Worm (Caenorhabditis elegans): ENCODE results near the gene F53A9.6.

DNA sequence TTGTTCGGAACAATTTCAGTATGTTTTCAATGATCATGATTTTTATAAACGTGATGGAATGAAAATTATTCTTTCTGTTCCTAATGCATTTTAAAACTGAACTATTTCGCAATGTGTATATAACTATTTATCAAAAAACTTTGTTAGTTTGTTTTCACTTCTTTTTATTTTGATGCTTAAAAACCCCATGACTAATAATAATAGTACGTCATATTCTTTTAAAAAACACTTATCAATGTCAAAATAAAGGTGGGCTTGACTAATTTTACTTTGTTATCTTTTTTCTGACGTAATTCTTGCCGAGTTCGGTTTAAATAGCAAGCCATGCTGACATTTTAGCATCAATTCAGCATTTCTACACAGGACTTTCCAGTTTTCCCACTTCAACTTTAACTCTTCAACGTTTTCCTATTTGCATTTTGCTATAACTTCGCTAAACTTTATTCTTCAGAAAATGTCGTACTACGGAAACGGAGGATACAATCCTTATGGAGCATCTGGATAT lies 2.4 kb downstream of the F53A9.6 start, which contains the start of gene F53A9.1:
- TF ChIP-seq ama-1 (optimal IDR thresholded peaks at IDR 0.05) (no peak), hmg-4 (GFP tag; optimal IDR thresholded peaks at IDR 0.05) (no peak), ceh-36 (tag; optimal IDR thresholded peaks at IDR 0.05) (no peak), hmbx-1 (tag; optimal IDR thresholded peaks at IDR 0.05) (no peak), aly-1 (tag; optimal IDR thresholded peaks at IDR 0.05) (no peak), flt-1 (GFP tag; IDR thresholded peaks at IDR 0.05) (no peak)

Measured in whole organism, early embryonic.